Worm (Caenorhabditis elegans) whole organism, L1 larva: Measurements from ENCODE around the gene R07E4.3.

ENCODE experiments used
- F16B12.6 ChIP-seq: fragments of 150-350 bp; optimal IDR thresholded peaks from 2 replicates; lab custom pipeline; 2014; ENCODE audit warnings: missing biosample characterization, missing genetic modification characterization
- Y116A8C.19 ChIP-seq: sonication (generic microtip); optimal IDR thresholded peaks from 2 replicates; lab custom pipeline; 2016; ENCODE audit warnings: missing compliant biosample characterization, missing genetic modification characterization, borderline replicate concordance
- aha-1 ChIP-seq: fragments of 150-350 bp; optimal IDR thresholded peaks from 2 replicates; lab custom pipeline; 2014; ENCODE audit warnings: missing biosample characterization, missing genetic modification characterization
- ama-1 ChIP-seq: fragments of 150-350 bp; optimal IDR thresholded peaks from 2 replicates; lab custom pipeline; 2014
- blmp-1 ChIP-seq: fragments of 150-350 bp; optimal IDR thresholded peaks from 2 replicates; lab custom pipeline; 2014; ENCODE audit warnings: missing biosample characterization, missing genetic modification characterization
- ceh-8 ChIP-seq: fragments of 200-800 bp; sonication (Bioruptor generic); optimal IDR thresholded peaks from 2 replicates; lab custom pipeline; 2018; ENCODE audit warnings: mild to moderate bottlenecking, missing genetic modification characterization, moderate library complexity, missing compliant biosample characterization
- ceh-82 ChIP-seq, 3 experiments: fragments of 150-350 bp in 1 of 3; sonication (generic microtip) in 2 of 3; optimal IDR thresholded peaks; 2 replicates each; lab custom pipeline; 2014 to 2017; ENCODE audit warnings: missing biosample characterization in 3 of 3, missing genetic modification characterization in 3 of 3
- dsc-1 ChIP-seq: sonication (generic microtip); optimal IDR thresholded peaks from 2 replicates; lab custom pipeline; 2016; ENCODE audit warnings: mild to moderate bottlenecking, missing genetic modification characterization, missing compliant biosample characterization
- efl-1 ChIP-seq, 4 experiments: fragments of 150-350 bp; optimal IDR thresholded peaks in 3 of 4; peaks in 1 of 4; 1 replicate in 1 of 4; 2 replicates in 3 of 4; lab custom pipeline; 2014; ENCODE audit warnings: missing biosample characterization in 2 of 4, missing genetic modification characterization in 2 of 4, missing genetic modification reagents in 2 of 4
- elt-3 ChIP-seq, 6 experiments: fragments of 150-350 bp in 1 of 6; sonication (generic microtip); optimal IDR thresholded peaks; 2 replicates each; lab custom pipeline; 2017 to 2018; ENCODE audit warnings: missing biosample characterization in 6 of 6, missing genetic modification characterization in 6 of 6, inconsistent platforms in 1 of 6
- ets-5 ChIP-seq: fragments of 200-800 bp; sonication (Bioruptor generic); IDR thresholded peaks from 2 replicates; pipeline ENCODE4 v1.3.6; 2022; ENCODE audit warnings: missing genetic modification characterization, missing compliant biosample characterization
- fkh-10 ChIP-seq: sonication (generic microtip); optimal IDR thresholded peaks from 2 replicates; lab custom pipeline; 2017; ENCODE audit warnings: missing biosample characterization, missing genetic modification reagents, missing genetic modification characterization
- fkh-4 ChIP-seq: sonication (generic microtip); optimal IDR thresholded peaks from 2 replicates; lab custom pipeline; 2016; ENCODE audit warnings: missing compliant biosample characterization, missing genetic modification characterization, borderline replicate concordance
- fkh-8 ChIP-seq: sonication (generic microtip); optimal IDR thresholded peaks from 2 replicates; lab custom pipeline; 2016; ENCODE audit warnings: mild to moderate bottlenecking, missing genetic modification characterization, missing compliant biosample characterization
- grh-1 ChIP-seq: fragments of 200-800 bp; sonication (Bioruptor generic); IDR thresholded peaks from 2 replicates; pipeline ENCODE4 v1.3.6; 2022; ENCODE audit warnings: missing genetic modification reagents, missing genetic modification characterization, missing compliant biosample characterization
- irx-1 ChIP-seq: sonication (generic microtip); optimal IDR thresholded peaks from 2 replicates; lab custom pipeline; 2016; ENCODE audit warnings: missing genetic modification characterization, missing compliant biosample characterization
- isw-1 ChIP-seq: fragments of 200-800 bp; sonication (Bioruptor generic); IDR thresholded peaks from 2 replicates; pipeline ENCODE4 v1.3.6; 2022; ENCODE audit warnings: missing genetic modification characterization, missing compliant biosample characterization
- jun-1 ChIP-seq: fragments of 150-350 bp; optimal IDR thresholded peaks from 2 replicates; lab custom pipeline; 2014; ENCODE audit warnings: missing biosample characterization, missing genetic modification reagents, missing genetic modification characterization
- lin-14 ChIP-seq: fragments of 200-800 bp; sonication (Bioruptor generic); optimal IDR thresholded peaks from 2 replicates; lab custom pipeline; 2018; ENCODE audit warnings: mild to moderate bottlenecking, missing genetic modification characterization, moderate library complexity, missing compliant biosample characterization
- lin-15B ChIP-seq: fragments of 150-350 bp; sonication (generic microtip); optimal IDR thresholded peaks from 3 replicates; lab custom pipeline; 2014; ENCODE audit warnings: missing biosample characterization, missing genetic modification characterization
- lin-35 ChIP-seq, 2 experiments: fragments of 150-350 bp; optimal IDR thresholded peaks; 2 replicates each; lab custom pipeline; 2014; ENCODE audit warnings: missing biosample characterization in 2 of 2, missing genetic modification characterization in 2 of 2, missing genetic modification reagents in 2 of 2
- nhr-19 ChIP-seq: fragments of 200-800 bp; sonication (Bioruptor generic); conservative IDR thresholded peaks from 2 replicates; pipeline ENCODE4 v1.3.6; 2022; ENCODE audit warnings: missing genetic modification characterization, missing compliant biosample characterization
- nhr-20 ChIP-seq: sonication (generic microtip); optimal IDR thresholded peaks from 2 replicates; lab custom pipeline; 2016; ENCODE audit warnings: mild to moderate bottlenecking, missing genetic modification characterization, missing compliant biosample characterization
- nhr-71 ChIP-seq: sonication (generic microtip); optimal IDR thresholded peaks from 2 replicates; lab custom pipeline; 2016; ENCODE audit warnings: mild to moderate bottlenecking, missing genetic modification characterization, moderate library complexity, missing compliant biosample characterization
- nhr-85 ChIP-seq: sonication (generic microtip); peaks from one replicate; lab custom pipeline; 2016; ENCODE audit warnings: missing genetic modification characterization, inconsistent platforms, missing compliant biosample characterization
- nhr-90 ChIP-seq: sonication (generic microtip); optimal IDR thresholded peaks from 2 replicates; lab custom pipeline; 2016; ENCODE audit warnings: mild to moderate bottlenecking, missing genetic modification characterization, missing compliant biosample characterization; ENCODE audit not compliant: poor library complexity
- pag-3 ChIP-seq: sonication (generic microtip); optimal IDR thresholded peaks from 2 replicates; lab custom pipeline; 2017; ENCODE audit warnings: missing genetic modification characterization, mild to moderate bottlenecking, missing compliant biosample characterization, antibody characterized with exemption, borderline replicate concordance; ENCODE audit not compliant: insufficient read depth
- pqm-1 ChIP-seq: sonication (generic microtip); optimal IDR thresholded peaks from 3 replicates; lab custom pipeline; 2017; ENCODE audit warnings: missing biosample characterization, missing genetic modification characterization
- snu-23 ChIP-seq: sonication (generic microtip); optimal IDR thresholded peaks from 2 replicates; lab custom pipeline; 2016; ENCODE audit warnings: missing genetic modification characterization, missing compliant biosample characterization
- sox-4 ChIP-seq: sonication (generic microtip); optimal IDR thresholded peaks from 2 replicates; lab custom pipeline; 2016; ENCODE audit warnings: missing genetic modification characterization, missing compliant biosample characterization
- unc-130 ChIP-seq: fragments of 150-350 bp; optimal IDR thresholded peaks from 2 replicates; lab custom pipeline; 2017; ENCODE audit warnings: missing biosample characterization, missing genetic modification characterization, inconsistent platforms
- unc-62 ChIP-seq: fragments of 150-350 bp; optimal IDR thresholded peaks from 2 replicates; lab custom pipeline; 2014; ENCODE audit warnings: missing biosample characterization, missing genetic modification reagents, missing genetic modification characterization
- xbp-1 ChIP-seq: sonication (generic microtip); optimal IDR thresholded peaks from 2 replicates; lab custom pipeline; 2016; ENCODE audit warnings: missing genetic modification characterization, missing compliant biosample characterization

Gene R07E4.3

DNA sequence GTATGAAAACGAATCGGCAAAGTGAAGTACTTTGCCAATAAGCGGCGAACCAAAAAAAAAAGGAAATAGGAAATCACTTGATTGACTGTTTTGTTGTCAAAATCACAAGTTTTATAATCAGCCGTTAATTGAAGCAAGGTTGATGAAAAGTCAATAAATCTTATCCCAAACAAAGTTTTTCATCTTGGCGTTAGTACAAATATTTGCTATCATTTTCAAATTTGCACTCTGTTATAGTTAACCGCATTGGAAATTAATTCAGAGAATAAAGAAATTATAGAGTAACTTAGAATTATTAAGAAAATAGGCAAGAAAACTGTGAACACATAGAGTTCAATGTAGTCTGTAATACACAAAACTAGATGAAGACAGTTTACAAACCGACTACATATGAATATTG is 8.8 kb upstream of the R07E4.3 start, which contains the start of gene acs-17:
acs-17 (minus strand) TSS at position 23 of the 400 bp plus-strand sequence.
- TF ChIP-seq unc-130 (tag; lab: Kevin White, UChicago) (peak; percentile 11), lin-14 (no peak), nhr-85 (peak; percentile 86), elt-3 (tag; optimal IDR thresholded peaks at IDR 0.05; lab: Kevin White, UChicago) (peak in 1 of 6 experiments; percentile 30), snu-23 (no peak), nhr-20 (tag; lab: Kevin White, UChicago) (peak; percentile 12), ceh-82 (tag; optimal IDR thresholded peaks at IDR 0.05; lab: Kevin White, UChicago) (no peak), lin-15B (tag; lab: Kevin White, UChicago) (no peak), Y116A8C.19 (tag; lab: Kevin White, UChicago) (no peak), pag-3 (no peak), xbp-1 (tag; lab: Kevin White, UChicago) (no peak), fkh-8 (tag; lab: Kevin White, UChicago) (no peak), nhr-90 (tag; lab: Kevin White, UChicago) (peak; percentile 16), fkh-10 (GFP tag; lab: Kevin White, UChicago) (no peak), ama-1 (lab: Kevin White, UChicago) (no peak), irx-1 (tag; lab: Kevin White, UChicago) (no peak), dsc-1 (tag; lab: Kevin White, UChicago) (no peak), blmp-1 (tag; lab: Kevin White, UChicago) (peak; percentile 30)

DNA sequence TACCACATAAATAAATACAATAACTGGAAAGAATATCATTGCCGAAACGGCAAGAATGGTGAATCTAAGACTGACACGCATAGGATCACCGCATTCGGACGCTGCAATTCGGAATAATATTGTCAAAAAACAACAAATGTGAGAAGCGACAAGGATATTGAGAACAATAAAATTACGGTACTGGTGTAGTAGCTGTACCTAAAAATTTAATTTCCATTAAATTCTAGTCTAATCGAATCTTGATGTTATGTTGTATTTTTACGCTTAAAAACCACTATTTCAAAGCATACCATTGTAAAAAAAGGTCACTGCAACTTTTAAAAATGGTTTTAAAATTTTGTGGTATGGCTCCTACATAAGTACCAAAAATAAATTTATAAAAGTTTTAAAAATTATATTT is 4.5 kb upstream of the R07E4.3 start, which contains the start of gene mig-23:
mig-23 (minus strand) TSS at position 101 of the 400 bp plus-strand sequence.
- TF ChIP-seq nhr-19 (GFP tag; lab: Robert Waterston, UW) (no peak), aha-1 (tag; lab: Kevin White, UChicago) (no peak), fkh-8 (tag; lab: Kevin White, UChicago) (no peak), isw-1 (no peak), unc-62 (GFP tag; lab: Kevin White, UChicago) (no peak)

DNA sequence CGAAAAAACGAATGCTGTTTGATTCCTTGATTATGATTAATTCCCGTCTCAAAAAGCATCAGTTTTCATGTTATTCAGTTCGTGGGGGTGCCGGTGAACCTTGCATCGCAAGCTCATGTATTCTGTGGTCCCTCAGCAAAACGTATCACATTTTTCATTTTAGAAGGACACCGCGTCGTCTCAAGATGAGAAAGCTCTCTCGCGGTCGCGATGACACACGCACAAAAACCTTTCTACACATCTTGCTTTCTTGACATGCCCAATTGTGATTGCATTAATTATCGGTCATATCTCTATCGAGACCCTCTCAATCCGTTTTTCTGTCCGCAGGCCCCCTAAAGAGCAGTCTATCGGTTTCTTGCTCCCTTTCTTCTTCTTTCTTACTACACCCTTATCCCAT is 2.9 kb downstream of the R07E4.3 start:
- TF ChIP-seq lin-35 (GFP tag; optimal IDR thresholded peaks at IDR 0.05; lab: Kevin White, UChicago) = no peak
- TF ChIP-seq sox-4 (tag; lab: Kevin White, UChicago) = no peak
- TF ChIP-seq ets-5 (GFP tag; lab: Robert Waterston, UW) = no peak
- no peak for TF ChIP-seq nhr-71 (tag; lab: Kevin White, UChicago)
- no peak for TF ChIP-seq jun-1
- TF ChIP-seq lin-14 = no peak
- TF ChIP-seq F16B12.6 (tag; lab: Kevin White, UChicago) = no peak
- TF ChIP-seq ceh-8 = no peak
- no peak for TF ChIP-seq pqm-1 (tag; lab: Kevin White, UChicago)

DNA sequence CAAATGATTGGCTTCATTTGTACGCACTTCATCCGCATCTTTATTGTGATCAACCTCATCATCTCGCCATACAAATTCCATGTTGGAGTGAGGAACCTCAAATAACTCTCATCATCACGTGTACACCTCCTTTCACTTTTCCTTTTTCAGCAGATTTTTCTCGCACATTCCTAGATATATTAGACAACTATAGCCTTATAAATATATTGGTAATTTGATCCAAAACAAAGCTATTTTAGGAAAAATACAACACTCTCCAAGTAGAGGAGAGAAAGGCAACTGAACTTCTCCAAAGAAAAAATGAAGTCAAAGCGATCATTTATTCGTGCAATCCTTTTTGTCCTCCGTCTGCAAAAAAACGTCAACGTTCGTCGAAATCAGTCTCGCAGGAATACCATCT is 5.6 kb downstream of the R07E4.3 start, which contains the start of gene R07E4.1:
R07E4.1 (plus strand) TSS at position 301 of the 400 bp plus-strand sequence.
- TF ChIP-seq lin-14 (peak; percentile 4), grh-1 (GFP tag; lab: Robert Waterston, UW) (no peak)

DNA sequence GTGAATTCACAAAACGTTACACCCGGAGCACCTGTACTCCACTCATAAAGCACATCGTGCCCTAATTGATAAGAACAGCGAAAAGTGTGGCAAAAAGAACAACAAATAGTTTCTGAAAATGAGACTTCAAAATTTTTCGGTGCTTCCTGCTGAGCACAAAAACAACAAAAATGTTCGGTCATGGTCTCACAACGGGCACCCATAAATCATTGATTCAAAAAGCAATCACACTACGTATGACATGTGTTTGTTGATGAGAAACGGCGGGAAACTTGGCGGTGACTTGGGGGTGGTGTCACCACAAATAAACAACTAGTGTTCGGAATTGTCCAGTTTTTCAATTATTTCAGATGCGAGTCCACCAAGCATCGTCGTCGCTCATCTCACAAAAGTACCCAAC is 7.6 kb downstream of the R07E4.3 start:
- TF ChIP-seq efl-1 (optimal IDR thresholded peaks at IDR 0.05; lab: Kevin White, UChicago) (no peak), efl-1 (GFP tag; optimal IDR thresholded peaks at IDR 0.05 in 1 of 2; lab: Kevin White, UChicago) (peak in 1 of 2 experiments; percentile 89), fkh-4 (tag; lab: Kevin White, UChicago) (no peak)
